Worm (Caenorhabditis elegans) whole organism, L4 larva: Measurements from ENCODE around the gene efk-1.

Experiments used
- F10B5.3 ChIP-seq: sonication (generic microtip); optimal IDR thresholded peaks from 2 replicates; lab custom pipeline; 2016; ENCODE audit warnings: mild to moderate bottlenecking, missing genetic modification characterization, missing compliant biosample characterization
- F26F4.8 ChIP-seq: fragments of 200-800 bp; sonication (Bioruptor generic); conservative IDR thresholded peaks from 2 replicates; pipeline ENCODE4 v1.3.6; 2022; ENCODE audit warnings: missing genetic modification characterization, missing compliant biosample characterization
- F44E2.7 ChIP-seq: fragments of 200-800 bp; sonication (Bioruptor generic); IDR thresholded peaks from 2 replicates; pipeline ENCODE4 v2.1.2; 2022; ENCODE audit warnings: missing genetic modification characterization, missing compliant biosample characterization
- F49E8.2 ChIP-seq: sonication (generic microtip); optimal IDR thresholded peaks from 2 replicates; lab custom pipeline; 2016; ENCODE audit warnings: missing compliant biosample characterization, mild to moderate bottlenecking, missing genetic modification characterization, borderline replicate concordance
- R02D3.7 ChIP-seq: fragments of 150-350 bp; sonication (generic microtip); optimal IDR thresholded peaks from 3 replicates; lab custom pipeline; 2014; ENCODE audit warnings: missing biosample characterization, missing genetic modification characterization
- T20F7.1 ChIP-seq: fragments of 200-800 bp; sonication (Bioruptor generic); optimal IDR thresholded peaks from 2 replicates; lab custom pipeline; 2018; ENCODE audit warnings: mild to moderate bottlenecking, missing genetic modification characterization, missing compliant biosample characterization
- T26A8.4 ChIP-seq: fragments of 200-800 bp; sonication (Bioruptor generic); IDR thresholded peaks from 2 replicates; pipeline ENCODE4 v1.3.6; 2022; ENCODE audit warnings: missing genetic modification characterization, missing compliant biosample characterization
- Y48G9A.11 ChIP-seq: fragments of 200-800 bp; sonication (Bioruptor generic); IDR thresholded peaks from 2 replicates; pipeline ENCODE4 v1.3.6; 2022; ENCODE audit warnings: missing genetic modification reagents, missing genetic modification characterization, missing compliant biosample characterization
- aha-1 ChIP-seq: fragments of 150-350 bp; peaks from one replicate; lab custom pipeline; 2014; ENCODE audit warnings: missing biosample characterization, missing genetic modification characterization
- aly-2 ChIP-seq: sonication (generic microtip); optimal IDR thresholded peaks from 2 replicates; lab custom pipeline; 2018; ENCODE audit warnings: missing biosample characterization, missing genetic modification characterization
- ama-1 ChIP-seq: fragments of 150-350 bp; optimal IDR thresholded peaks from 2 replicates; lab custom pipeline; 2014; ENCODE audit warnings: inconsistent platforms, mixed read lengths
- arid-1 ChIP-seq: fragments of 200-800 bp; sonication (Bioruptor generic); conservative IDR thresholded peaks from 2 replicates; pipeline ENCODE4 v1.3.6; 2022; ENCODE audit warnings: missing genetic modification reagents, missing genetic modification characterization, missing compliant biosample characterization
- ceh-28 ChIP-seq: fragments of 150-350 bp; optimal IDR thresholded peaks from 2 replicates; lab custom pipeline; 2014; ENCODE audit warnings: missing biosample characterization, missing genetic modification reagents, missing genetic modification characterization
- ceh-32 ChIP-seq: sonication (generic microtip); optimal IDR thresholded peaks from 2 replicates; lab custom pipeline; 2016; ENCODE audit warnings: mild to moderate bottlenecking, missing genetic modification characterization, missing compliant biosample characterization; ENCODE audit not compliant: poor library complexity
- daf-12 ChIP-seq: fragments of 150-350 bp; optimal IDR thresholded peaks from 2 replicates; lab custom pipeline; 2014; ENCODE audit warnings: missing biosample characterization, missing genetic modification reagents, missing genetic modification characterization
- daf-16 ChIP-seq, 3 experiments: sonication (generic microtip); optimal IDR thresholded peaks; 2 replicates each; lab custom pipeline; 2016 to 2017; ENCODE audit warnings: missing genetic modification characterization in 3 of 3, missing genetic modification reagents in 3 of 3, mild to moderate bottlenecking in 2 of 3, missing compliant biosample characterization in 2 of 3, missing biosample characterization in 1 of 3, moderate library complexity in 1 of 3
- dmd-6 ChIP-seq: fragments of 200-800 bp; sonication (Bioruptor generic); IDR thresholded peaks from 2 replicates; pipeline ENCODE4 v1.3.6; 2022; ENCODE audit warnings: missing genetic modification reagents, missing genetic modification characterization, missing compliant biosample characterization
- duxl-1 ChIP-seq: sonication (generic microtip); optimal IDR thresholded peaks from 2 replicates; lab custom pipeline; 2016; ENCODE audit warnings: mild to moderate bottlenecking, missing genetic modification characterization, moderate library complexity, missing compliant biosample characterization; ENCODE audit not compliant: poor library complexity
- egl-43 ChIP-seq: fragments of 200-800 bp; sonication (Bioruptor generic); IDR thresholded peaks from 2 replicates; pipeline ENCODE4 v1.3.6; 2022; ENCODE audit warnings: missing genetic modification reagents, missing genetic modification characterization, missing compliant biosample characterization
- hlh-30 ChIP-seq: sonication (generic microtip); optimal IDR thresholded peaks from 2 replicates; lab custom pipeline; 2017; ENCODE audit warnings: antibody characterized with exemption, mild to moderate bottlenecking, missing genetic modification characterization, missing compliant biosample characterization; ENCODE audit not compliant: insufficient read depth
- lin-1 ChIP-seq: fragments of 200-800 bp; sonication (Bioruptor generic); IDR thresholded peaks from 2 replicates; pipeline ENCODE4 v1.3.6; 2022; ENCODE audit warnings: missing genetic modification reagents, missing genetic modification characterization, missing compliant biosample characterization
- lin-13 ChIP-seq: fragments of 150-350 bp; optimal IDR thresholded peaks from 2 replicates; lab custom pipeline; 2014; ENCODE audit warnings: missing biosample characterization, missing genetic modification reagents, missing genetic modification characterization
- lin-38 ChIP-seq: fragments of 200-800 bp; sonication (Bioruptor generic); IDR thresholded peaks from 2 replicates; pipeline ENCODE4 v1.3.6; 2022; ENCODE audit warnings: missing genetic modification reagents, missing genetic modification characterization, missing compliant biosample characterization
- lin-39 ChIP-seq: fragments of 150-350 bp; optimal IDR thresholded peaks from 2 replicates; lab custom pipeline; 2014; ENCODE audit warnings: missing biosample characterization, missing genetic modification reagents, missing genetic modification characterization
- mdt-29 ChIP-seq: fragments of 200-800 bp; sonication (Bioruptor generic); IDR thresholded peaks from 2 replicates; pipeline ENCODE4 v1.3.6; 2022; ENCODE audit warnings: missing genetic modification reagents, missing genetic modification characterization, missing compliant biosample characterization
- mxl-2 ChIP-seq: fragments of 200-800 bp; sonication (Bioruptor generic); conservative IDR thresholded peaks from 2 replicates; pipeline ENCODE4 v1.3.6; 2022; ENCODE audit warnings: missing genetic modification reagents, missing genetic modification characterization, missing compliant biosample characterization
- mxl-3 ChIP-seq: fragments of 200-800 bp; sonication (Bioruptor generic); optimal IDR thresholded peaks from 2 replicates; lab custom pipeline; 2018; ENCODE audit warnings: mild to moderate bottlenecking, missing genetic modification characterization, missing compliant biosample characterization
- nhr-102 ChIP-seq: sonication (generic microtip); optimal IDR thresholded peaks from 2 replicates; lab custom pipeline; 2016; ENCODE audit warnings: mild to moderate bottlenecking, missing genetic modification characterization, moderate library complexity, missing compliant biosample characterization
- nhr-11 ChIP-seq: fragments of 150-350 bp; optimal IDR thresholded peaks from 2 replicates; lab custom pipeline; 2014; ENCODE audit warnings: missing biosample characterization, missing genetic modification characterization
- nhr-111 ChIP-seq: fragments of 200-800 bp; sonication (Bioruptor generic); optimal IDR thresholded peaks from 2 replicates; lab custom pipeline; 2018; ENCODE audit warnings: mild to moderate bottlenecking, missing genetic modification characterization, missing compliant biosample characterization
- nhr-237 ChIP-seq: sonication (generic microtip); optimal IDR thresholded peaks from 2 replicates; lab custom pipeline; 2017; ENCODE audit warnings: missing biosample characterization, missing genetic modification characterization
- nhr-25 ChIP-seq: sonication (generic microtip); optimal IDR thresholded peaks from 2 replicates; lab custom pipeline; 2017; ENCODE audit warnings: missing genetic modification characterization, mild to moderate bottlenecking, missing compliant biosample characterization, antibody characterized with exemption, moderate library complexity, borderline replicate concordance; ENCODE audit not compliant: insufficient read depth
- nhr-41 ChIP-seq: fragments of 200-800 bp; sonication (Bioruptor generic); IDR thresholded peaks from 2 replicates; pipeline ENCODE4 v1.3.6; 2022; ENCODE audit warnings: missing genetic modification reagents, missing genetic modification characterization, missing compliant biosample characterization
- nhr-48 ChIP-seq: sonication (generic microtip); optimal IDR thresholded peaks from 2 replicates; lab custom pipeline; 2016; ENCODE audit warnings: mild to moderate bottlenecking, missing genetic modification characterization, missing compliant biosample characterization
- nhr-76 ChIP-seq: fragments of 150-350 bp; optimal IDR thresholded peaks from 2 replicates; lab custom pipeline; 2014; ENCODE audit warnings: missing biosample characterization, missing genetic modification characterization
- pha-4 ChIP-seq, 2 experiments: fragments of 150-350 bp in 1 of 2; fragments of 200-800 bp in 1 of 2; sonication (Bioruptor generic) in 1 of 2; IDR thresholded peaks in 1 of 2; optimal IDR thresholded peaks in 1 of 2; 2 replicates each; pipeline versions ENCODE4 v1.3.6 to Lab custom; 2014 to 2022; ENCODE audit warnings: missing genetic modification characterization in 2 of 2, missing genetic modification reagents in 2 of 2, missing biosample characterization in 1 of 2, missing compliant biosample characterization in 1 of 2
- pqm-1 ChIP-seq: sonication (generic microtip); optimal IDR thresholded peaks from 2 replicates; lab custom pipeline; 2017; ENCODE audit warnings: missing biosample characterization, missing genetic modification characterization
- saeg-2 ChIP-seq: fragments of 200-800 bp; sonication (Bioruptor generic); IDR thresholded peaks from 2 replicates; pipeline ENCODE4 v1.3.6; 2022; ENCODE audit warnings: missing genetic modification reagents, missing genetic modification characterization, missing compliant biosample characterization
- set-16 ChIP-seq: fragments of 200-800 bp; sonication (Bioruptor generic); IDR thresholded peaks from 2 replicates; pipeline ENCODE4 v1.3.6; 2022; ENCODE audit warnings: missing genetic modification reagents, missing genetic modification characterization, missing compliant biosample characterization
- unc-62 ChIP-seq, 3 experiments: fragments of 150-350 bp in 1 of 3; sonication (generic microtip); optimal IDR thresholded peaks in 2 of 3; peaks in 1 of 3; 1 replicate in 1 of 3; 2 replicates in 2 of 3; lab custom pipeline; 2014 to 2017; ENCODE audit warnings: missing biosample characterization in 3 of 3, missing genetic modification characterization in 3 of 3, missing genetic modification reagents in 3 of 3, missing genotype in 1 of 3
- zfp-2 ChIP-seq: sonication (generic microtip); optimal IDR thresholded peaks from 2 replicates; lab custom pipeline; 2016; ENCODE audit warnings: mild to moderate bottlenecking, missing genetic modification characterization, missing compliant biosample characterization
- zfp-3 ChIP-seq: fragments of 200-800 bp; sonication (Bioruptor generic); conservative IDR thresholded peaks from 2 replicates; pipeline ENCODE4 v1.3.6; 2022; ENCODE audit warnings: missing genetic modification reagents, missing genetic modification characterization, missing compliant biosample characterization
- zip-2 ChIP-seq: fragments of 150-350 bp; optimal IDR thresholded peaks from 2 replicates; lab custom pipeline; 2014; ENCODE audit warnings: missing biosample characterization, missing genetic modification characterization

Gene efk-1

DNA sequence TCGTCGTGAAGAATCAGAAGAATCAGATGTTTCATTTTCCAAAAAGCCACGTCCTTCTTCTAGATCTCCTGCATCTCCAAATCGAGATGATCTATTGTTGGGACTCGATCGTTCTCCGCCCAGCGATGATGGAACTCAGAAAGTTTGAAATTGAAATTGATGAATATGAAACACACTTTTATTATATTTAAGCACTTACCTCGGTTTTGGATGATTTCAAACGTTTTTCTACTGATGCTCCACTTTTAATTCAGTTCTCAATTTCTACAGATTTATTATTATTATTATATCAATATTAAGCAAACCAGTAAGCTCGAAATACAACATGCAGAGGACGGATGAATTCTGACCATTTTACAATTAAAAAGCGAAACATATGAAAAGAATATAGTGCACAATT lies 13.8 kb downstream of the efk-1 start:
- TF ChIP-seq daf-12 = no peak
- peak; percentile 67 for TF ChIP-seq aha-1
- TF ChIP-seq unc-62 (GFP tag; optimal IDR thresholded peaks at IDR 0.05 in 1 of 2; lab: Kevin White, UChicago) = peak in 1 of 2 experiments; percentile 76
- TF ChIP-seq unc-62 (tag; optimal IDR thresholded peaks at IDR 0.05; lab: Kevin White, UChicago) = no peak

DNA sequence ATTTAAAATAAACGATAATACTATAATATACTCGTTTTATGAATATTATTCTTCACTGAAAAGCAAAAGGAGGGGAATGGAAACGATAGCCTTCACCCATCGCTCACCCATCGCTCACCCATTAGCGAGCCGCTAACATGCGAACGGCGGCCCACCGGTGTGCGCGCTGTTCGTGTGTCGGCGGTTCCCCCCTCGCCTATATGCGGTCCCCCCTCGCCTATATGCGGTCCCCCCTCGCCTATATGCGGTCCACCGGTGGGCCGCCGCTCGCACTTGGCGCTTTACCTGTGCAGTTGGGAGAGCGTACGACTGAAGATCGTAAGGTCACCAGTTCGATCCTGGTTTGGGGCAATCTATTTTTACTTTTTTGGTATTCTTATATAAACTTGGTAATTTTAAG lies 15.2 kb downstream of the efk-1 start:
- TF ChIP-seq set-16 = peak; percentile 93
- TF ChIP-seq egl-43 = 0 out of 2 replicates have a peak, but pooled peaks have one; percentile 17

DNA sequence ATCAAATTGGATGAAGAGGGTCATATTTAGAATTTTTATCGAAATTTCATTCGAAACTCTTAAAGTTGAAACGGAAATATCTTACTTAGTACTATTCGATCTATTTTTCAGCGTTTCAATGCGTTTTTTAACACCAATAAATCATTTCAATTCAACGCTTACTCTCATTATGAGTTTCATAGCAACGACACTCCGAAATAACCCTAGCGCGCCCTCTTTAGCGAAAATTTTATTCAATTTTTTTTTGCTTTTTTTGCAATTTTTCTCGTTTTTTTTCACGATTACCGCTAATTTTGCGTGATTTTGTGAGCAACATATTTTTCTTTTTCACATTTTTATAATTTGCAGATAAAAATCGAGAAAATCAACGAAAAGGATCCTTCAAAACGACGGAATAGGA lies 16.3 kb downstream of the efk-1 start:
- peak; percentile 71; the same call in 1 of the 2 replicates for TF ChIP-seq Y48G9A.11 (GFP tag; lab: Robert Waterston, UW)

DNA sequence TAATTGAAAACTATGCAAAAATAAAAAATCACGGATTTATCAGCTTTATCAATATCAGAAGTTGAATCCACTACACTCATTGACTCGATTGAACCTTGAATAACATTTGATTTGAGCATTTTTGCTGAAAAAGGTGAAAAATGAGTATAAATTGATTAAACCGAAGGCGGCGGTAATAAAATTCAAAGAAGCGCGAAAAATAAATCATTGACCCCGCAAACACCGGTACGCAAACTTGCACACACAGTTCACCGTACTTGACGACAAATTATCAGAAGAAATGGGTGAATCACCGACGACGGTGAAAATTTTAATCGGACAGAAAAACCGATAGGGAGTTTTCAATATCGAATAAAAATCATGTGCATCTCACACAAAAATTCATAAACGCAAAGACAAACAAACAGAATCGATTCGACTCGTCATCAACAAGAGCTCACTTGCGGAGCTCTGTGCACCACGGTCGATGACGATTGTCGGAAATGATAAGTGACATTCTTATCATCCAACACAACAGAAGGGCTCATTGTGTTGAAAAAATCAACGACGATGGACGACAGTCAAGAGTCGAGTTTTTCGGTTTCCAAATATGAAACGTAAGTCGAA lies 18.8 kb downstream of the efk-1 start, which contains the start of the genes wht-7 and Y42G9A.1:
wht-7 (minus strand) TSS at position 131 of the 606 bp plus-strand sequence.
Y42G9A.1 (plus strand) TSS at position 495 of the 606 bp plus-strand sequence.
- TF ChIP-seq zip-2 = no peak
- TF ChIP-seq duxl-1 (tag; lab: Kevin White, UChicago) = no peak
- no peak for TF ChIP-seq nhr-111
- peak; percentile 50 for TF ChIP-seq nhr-48 (tag; lab: Kevin White, UChicago)
- TF ChIP-seq nhr-11 (tag; lab: Kevin White, UChicago) = no peak
- TF ChIP-seq nhr-102 = peak; percentile 4
- no peak for TF ChIP-seq lin-38
- TF ChIP-seq F44E2.7 (GFP tag; lab: Robert Waterston, UW) = no peak
- TF ChIP-seq lin-39 = no peak
- TF ChIP-seq T20F7.1 = no peak
- peak; percentile 25 for TF ChIP-seq mxl-3 (GFP tag; lab: Kevin White, UChicago)
- TF ChIP-seq aly-2 = no peak
- peak; percentile 26 for TF ChIP-seq pqm-1 (tag; lab: Kevin White, UChicago)
- TF ChIP-seq ceh-28 (tag; lab: Kevin White, UChicago) = no peak
- TF ChIP-seq T26A8.4 (GFP tag; lab: Robert Waterston, UW) = no peak
- TF ChIP-seq mxl-2 (GFP tag; lab: Robert Waterston, UW) = no peak
- no peak for TF ChIP-seq nhr-41
- TF ChIP-seq ama-1 (lab: Kevin White, UChicago) = no peak
- TF ChIP-seq mdt-29 (GFP tag; lab: Robert Waterston, UW) = no peak
- no peak for TF ChIP-seq F26F4.8 (GFP tag; lab: Robert Waterston, UW)
- no peak for TF ChIP-seq zfp-3 (GFP tag; lab: Robert Waterston, UW)
- no peak for TF ChIP-seq egl-43
- no peak for TF ChIP-seq ceh-32
- TF ChIP-seq arid-1 = 0 out of 2 replicates have a peak, but pooled peaks have one; percentile 7
- TF ChIP-seq nhr-237 (tag; lab: Kevin White, UChicago) = no peak
- no peak for TF ChIP-seq F10B5.3
- TF ChIP-seq pha-4 (GFP tag; IDR thresholded peaks at IDR 0.05; lab: Robert Waterston, UW) = no peak
- no peak for TF ChIP-seq pha-4 (tag; optimal IDR thresholded peaks at IDR 0.05; lab: Kevin White, UChicago)
- no peak for TF ChIP-seq F49E8.2 (tag; lab: Kevin White, UChicago)
- TF ChIP-seq hlh-30 (tag; lab: Kevin White, UChicago) = peak; percentile 48
- TF ChIP-seq lin-1 (GFP tag; lab: Robert Waterston, UW) = peak; percentile 32; the same call in 1 of the 2 replicates
- no peak for TF ChIP-seq lin-13
- no peak for TF ChIP-seq daf-16 (GFP tag; optimal IDR thresholded peaks at IDR 0.05; lab: Kevin White, UChicago)
- peak; percentile 92 for TF ChIP-seq daf-16 (tag; optimal IDR thresholded peaks at IDR 0.05; lab: Kevin White, UChicago)
- TF ChIP-seq nhr-25 (tag; lab: Kevin White, UChicago) = no peak
- TF ChIP-seq nhr-76 (tag; lab: Kevin White, UChicago) = no peak
- no peak for TF ChIP-seq R02D3.7 (tag; lab: Kevin White, UChicago)
- TF ChIP-seq saeg-2 (GFP tag; lab: Robert Waterston, UW) = 0 out of 2 replicates have a peak, but pooled peaks have one; percentile 23
- no peak for TF ChIP-seq zfp-2 (tag; lab: Kevin White, UChicago)
- peak; percentile 80 for TF ChIP-seq dmd-6 (GFP tag; lab: Robert Waterston, UW)
